Fruit fly (Drosophila melanogaster) whole organism, embryonic: ENCODE measurements around the gene Ugt305A1.

Experiments
- Abd-B ChIP-seq: fragments of 200-800 bp; sonication (Bioruptor generic); optimal IDR thresholded peaks from 2 replicates; lab custom pipeline; 2018; ENCODE audit warnings: missing biosample characterization, mild to moderate bottlenecking, missing genetic modification characterization, moderate library complexity
- B-H2 ChIP-seq: fragments of 200-800 bp; sonication (Bioruptor generic); optimal IDR thresholded peaks from 2 replicates; lab custom pipeline; 2018; ENCODE audit warnings: missing biosample characterization, mild to moderate bottlenecking, missing genetic modification characterization
- CG10147 ChIP-seq: fragments of 200-800 bp; sonication (Bioruptor generic); optimal IDR thresholded peaks from 2 replicates; lab custom pipeline; 2019; ENCODE audit warnings: missing biosample characterization, mild to moderate bottlenecking, missing genetic modification characterization, moderate library complexity
- CG10274 ChIP-seq: fragments of 200-800 bp; sonication (Bioruptor generic); optimal IDR thresholded peaks from 3 replicates; lab custom pipeline; 2017; ENCODE audit warnings: missing biosample characterization, mild to moderate bottlenecking, missing genetic modification characterization
- CG10366 ChIP-seq: fragments of 200-800 bp; sonication (Bioruptor generic); IDR thresholded peaks from 2 replicates; pipeline ENCODE4 v1.3.6; 2022; ENCODE audit warnings: missing biosample characterization, missing genetic modification characterization
- CG10979 ChIP-seq: fragments of 200-800 bp; sonication (Bioruptor generic); optimal IDR thresholded peaks from 2 replicates; lab custom pipeline; 2018; ENCODE audit warnings: missing biosample characterization, mild to moderate bottlenecking, missing genetic modification characterization, moderate library complexity
- CG11695 ChIP-seq: fragments of 200-800 bp; sonication (Bioruptor generic); IDR thresholded peaks from 3 replicates; pipeline ENCODE4 v1.3.6; 2022; ENCODE audit warnings: missing biosample characterization, missing genetic modification characterization
- CG12299 ChIP-seq: fragments of 200-800 bp; sonication (Bioruptor generic); optimal IDR thresholded peaks from 2 replicates; lab custom pipeline; 2018; ENCODE audit warnings: missing biosample characterization, mild to moderate bottlenecking, missing genetic modification characterization
- CG15269 ChIP-seq: fragments of 200-800 bp; sonication (Bioruptor generic); optimal IDR thresholded peaks from 2 replicates; lab custom pipeline; 2018; ENCODE audit warnings: missing biosample characterization, mild to moderate bottlenecking, missing genetic modification characterization, moderate library complexity
- CG18764 ChIP-seq: fragments of 200-800 bp; sonication (Bioruptor generic); optimal IDR thresholded peaks from 3 replicates; lab custom pipeline; 2016; ENCODE audit warnings: missing biosample characterization, missing genetic modification characterization
- CG32767 ChIP-seq: fragments of 200-800 bp; sonication (Bioruptor generic); IDR thresholded peaks from 2 replicates; pipeline ENCODE4 v1.3.6; 2022; ENCODE audit warnings: missing biosample characterization, missing genetic modification characterization
- CG3407 ChIP-seq: fragments of 200-800 bp; sonication (Bioruptor generic); optimal IDR thresholded peaks from 2 replicates; lab custom pipeline; 2018; ENCODE audit warnings: missing biosample characterization, mild to moderate bottlenecking, missing genetic modification characterization
- CG3726 ChIP-seq: fragments of 200-800 bp; sonication (Bioruptor generic); IDR thresholded peaks from 3 replicates; pipeline ENCODE4, ENCODE4 v1.3.6; 2022; ENCODE audit warnings: missing biosample characterization, missing genetic modification characterization
- CG4282 ChIP-seq: fragments of 200-800 bp; sonication (Bioruptor generic); optimal IDR thresholded peaks from 2 replicates; lab custom pipeline; 2016; ENCODE audit warnings: missing biosample characterization, missing genetic modification characterization
- CG4820 ChIP-seq: fragments of 200-800 bp; sonication (Bioruptor generic); optimal IDR thresholded peaks from 3 replicates; lab custom pipeline; 2016; ENCODE audit warnings: missing biosample characterization, missing genetic modification characterization
- CG7357 ChIP-seq: fragments of 200-800 bp; sonication (Bioruptor generic); IDR thresholded peaks from 3 replicates; pipeline ENCODE4 v1.3.6; 2022; ENCODE audit warnings: missing biosample characterization, missing genetic modification characterization
- CG9797 ChIP-seq: fragments of 200-800 bp; sonication (Bioruptor generic); optimal IDR thresholded peaks from 3 replicates; lab custom pipeline; 2018; ENCODE audit warnings: missing biosample characterization, mild to moderate bottlenecking, missing genetic modification characterization
- Dek ChIP-seq: fragments of 200-800 bp; sonication (Bioruptor generic); optimal IDR thresholded peaks from 3 replicates; lab custom pipeline; 2019; ENCODE audit warnings: missing biosample characterization, mild to moderate bottlenecking, missing genetic modification characterization, moderate library complexity
- Dfd ChIP-seq, 2 experiments: fragments of >200 bp; optimal IDR thresholded peaks; 2 replicates each; lab custom pipeline; 2017; ENCODE audit warnings: missing biosample characterization in 2 of 2, missing genetic modification characterization in 2 of 2
- E2f1 ChIP-seq: fragments of 200-800 bp; sonication (Bioruptor generic); IDR thresholded peaks from 2 replicates; pipeline ENCODE4 v1.3.6; 2022; ENCODE audit warnings: missing biosample characterization, missing genetic modification characterization
- HHEX ChIP-seq: fragments of 200-800 bp; sonication (Bioruptor generic); optimal IDR thresholded peaks from 3 replicates; lab custom pipeline; 2017; ENCODE audit warnings: missing biosample characterization, mild to moderate bottlenecking, missing genetic modification characterization, missing genetic modification reagents
- HmgZ ChIP-seq: fragments of 200-800 bp; sonication (Bioruptor generic); optimal IDR thresholded peaks from 2 replicates; lab custom pipeline; 2018; ENCODE audit warnings: missing biosample characterization, mild to moderate bottlenecking, missing genetic modification characterization
- Hmx ChIP-seq: fragments of 200-800 bp; sonication (Bioruptor generic); optimal IDR thresholded peaks from 2 replicates; lab custom pipeline; 2016; ENCODE audit warnings: missing biosample characterization, missing genetic modification characterization
- Lhr ChIP-seq: fragments of 200-800 bp; sonication (Bioruptor generic); optimal IDR thresholded peaks from 3 replicates; lab custom pipeline; 2017; ENCODE audit warnings: mild to moderate bottlenecking, missing biosample characterization, missing genetic modification reagents, missing genetic modification characterization
- Meics ChIP-seq: fragments of 200-800 bp; sonication (Bioruptor generic); optimal IDR thresholded peaks from 2 replicates; lab custom pipeline; 2017; ENCODE audit warnings: missing biosample characterization, mild to moderate bottlenecking, missing genetic modification characterization
- Sox100B ChIP-seq: fragments of 200-800 bp; sonication (Bioruptor generic); optimal IDR thresholded peaks from 3 replicates; lab custom pipeline; 2018; ENCODE audit warnings: missing biosample characterization, mild to moderate bottlenecking, missing genetic modification characterization
- Tbp ChIP-seq: fragments of >200 bp; optimal IDR thresholded peaks from 2 replicates; lab custom pipeline; 2018; ENCODE audit warnings: missing biosample characterization, missing genetic modification characterization
- Vsx1 ChIP-seq: fragments of 200-800 bp; sonication (Bioruptor generic); optimal IDR thresholded peaks from 2 replicates; lab custom pipeline; 2017; ENCODE audit warnings: missing biosample characterization, mild to moderate bottlenecking, missing genetic modification characterization, missing genetic modification reagents
- ap ChIP-seq: fragments of 200-800 bp; sonication (Bioruptor generic); IDR thresholded peaks from 2 replicates; pipeline ENCODE4 v1.3.6; 2022; ENCODE audit warnings: missing biosample characterization, missing genetic modification characterization
- bowl ChIP-seq: fragments of 200-800 bp; sonication (Bioruptor generic); IDR thresholded peaks from 2 replicates; pipeline ENCODE4 v1.3.6; 2022; ENCODE audit warnings: missing biosample characterization, missing genetic modification characterization
- h ChIP-seq: fragments of >200 bp; optimal IDR thresholded peaks from 2 replicates; lab custom pipeline; 2017
- hbn ChIP-seq: fragments of 200-800 bp; sonication (Bioruptor generic); IDR thresholded peaks from 2 replicates; pipeline ENCODE4 v1.3.6; 2022; ENCODE audit warnings: missing biosample characterization, missing genetic modification characterization; ENCODE audit not compliant: partially characterized antibody
- inv ChIP-seq: fragments of 200-800 bp; sonication (Bioruptor generic); IDR thresholded peaks from 2 replicates; pipeline ENCODE4 v1.3.6; 2022; ENCODE audit warnings: missing biosample characterization, missing genetic modification characterization; ENCODE audit not compliant: partially characterized antibody
- ken ChIP-seq: fragments of 200-800 bp; sonication (Bioruptor generic); IDR thresholded peaks from 3 replicates; pipeline ENCODE4 v1.3.6; 2022; ENCODE audit warnings: missing biosample characterization, missing genetic modification characterization
- kni ChIP-seq: fragments of 200-800 bp; sonication (Bioruptor generic); optimal IDR thresholded peaks from 3 replicates; lab custom pipeline; 2017; ENCODE audit warnings: mild to moderate bottlenecking, missing biosample characterization, missing genetic modification reagents, missing genetic modification characterization
- lab ChIP-seq: fragments of 200-800 bp; sonication (Bioruptor generic); optimal IDR thresholded peaks from 3 replicates; lab custom pipeline; 2017; ENCODE audit warnings: missing biosample characterization, missing genetic modification characterization, mild to moderate bottlenecking, moderate library complexity, missing genetic modification reagents
- lbe ChIP-seq: fragments of 200-800 bp; sonication (Bioruptor generic); optimal IDR thresholded peaks from 2 replicates; lab custom pipeline; 2016; ENCODE audit warnings: missing biosample characterization, mild to moderate bottlenecking, missing genetic modification characterization
- odd ChIP-seq: fragments of 200-800 bp; sonication (Bioruptor generic); optimal IDR thresholded peaks from 2 replicates; lab custom pipeline; 2017; ENCODE audit warnings: missing biosample characterization, mild to moderate bottlenecking, missing genetic modification characterization
- peb ChIP-seq: fragments of 200-800 bp; sonication (Bioruptor generic); IDR thresholded peaks from 2 replicates; pipeline ENCODE4 v1.3.6; 2022; ENCODE audit warnings: missing biosample characterization, missing genetic modification characterization
- phol ChIP-seq: fragments of 200-800 bp; sonication (Bioruptor generic); optimal IDR thresholded peaks from 3 replicates; lab custom pipeline; 2018; ENCODE audit warnings: missing biosample characterization, mild to moderate bottlenecking, missing genetic modification characterization, moderate library complexity
- pum ChIP-seq: fragments of 200-800 bp; sonication (Bioruptor generic); optimal IDR thresholded peaks from 2 replicates; lab custom pipeline; 2016; ENCODE audit warnings: missing biosample characterization, missing genetic modification characterization
- row ChIP-seq: fragments of 200-800 bp; sonication (Bioruptor generic); IDR thresholded peaks from 3 replicates; pipeline ENCODE4 v1.3.6; 2022; ENCODE audit warnings: missing biosample characterization, missing genetic modification characterization
- sc ChIP-seq, 3 experiments: fragments of >200 bp in 2 of 3; fragments of 200-800 bp in 1 of 3; sonication (Bioruptor generic) in 1 of 3; optimal IDR thresholded peaks; 2 replicates in 2 of 3; 3 replicates in 1 of 3; lab custom pipeline; 2017; ENCODE audit warnings: mild to moderate bottlenecking in 1 of 3, missing biosample characterization in 1 of 3, missing genetic modification characterization in 1 of 3, missing genetic modification reagents in 1 of 3
- sna ChIP-seq: fragments of 200-800 bp; sonication (Bioruptor generic); IDR thresholded peaks from 2 replicates; pipeline ENCODE4 v1.3.6; 2022; ENCODE audit warnings: missing biosample characterization, missing genetic modification characterization; ENCODE audit not compliant: partially characterized antibody
- sug ChIP-seq: fragments of 200-800 bp; optimal IDR thresholded peaks from 2 replicates; lab custom pipeline; 2019; ENCODE audit warnings: missing biosample characterization, mild to moderate bottlenecking, missing genetic modification characterization, moderate library complexity
- tap ChIP-seq: fragments of 200-800 bp; optimal IDR thresholded peaks from 3 replicates; lab custom pipeline; 2019; ENCODE audit warnings: missing biosample characterization, mild to moderate bottlenecking, missing genetic modification characterization, moderate library complexity
- tll ChIP-seq, 2 experiments: fragments of 200-800 bp in 1 of 2; fragments of >200 bp in 1 of 2; sonication (Bioruptor generic) in 1 of 2; optimal IDR thresholded peaks; 2 replicates each; lab custom pipeline; 2017 to 2019; ENCODE audit warnings: missing biosample characterization in 2 of 2, missing genetic modification characterization in 2 of 2, mild to moderate bottlenecking in 1 of 2, moderate library complexity in 1 of 2
- wor ChIP-seq: fragments of 200-800 bp; sonication (Bioruptor generic); IDR thresholded peaks from 2 replicates; pipeline ENCODE4 v1.3.6; 2022; ENCODE audit warnings: missing biosample characterization, missing genetic modification characterization
- zfh1 ChIP-seq: fragments of 200-800 bp; sonication (Bioruptor generic); IDR thresholded peaks from 3 replicates; pipeline ENCODE4 v1.3.6; 2022; ENCODE audit warnings: missing biosample characterization, missing genetic modification characterization

Gene Ugt305A1

dm6 chr3L:4040247-4040925 lies 19.2 kb upstream of the Ugt305A1 start, which contains the start of the genes CG11593 and Rcd5 (continued):
- no peak for TF ChIP-seq Vsx1 (GFP tag; lab: Kevin White, UChicago)
- peak; percentile 58 for TF ChIP-seq Meics (GFP tag; lab: Kevin White, UChicago)
- TF ChIP-seq lbe (GFP tag; lab: Kevin White, UChicago): no peak
- TF ChIP-seq HmgZ: peak; percentile 63
- peak; percentile 55 for TF ChIP-seq CG4820
- TF ChIP-seq hbn: no peak
- TF ChIP-seq CG10147 (GFP tag; lab: Kevin White, UChicago): no peak
- TF ChIP-seq CG15269 (tag; lab: Kevin White, UChicago): no peak
- TF ChIP-seq HHEX (GFP tag; lab: Kevin White, UChicago): peak; percentile 18
- TF ChIP-seq phol: peak; percentile 87
- TF ChIP-seq CG11695 (GFP tag; lab: Robert Waterston, UW): no peak; the same call in 2 of the 3 replicates
- no peak for TF ChIP-seq inv (GFP tag; lab: Robert Waterston, UW)
- peak; percentile 86 for TF ChIP-seq ken (GFP tag; lab: Robert Waterston, UW)
- no peak for TF ChIP-seq Dek
- peak; percentile 55; the same call in 1 of the 3 replicates for TF ChIP-seq CG3726 (GFP tag; lab: Robert Waterston, UW)
- no peak for TF ChIP-seq Hmx (GFP tag; lab: Kevin White, UChicago)
- TF ChIP-seq CG9797 (GFP tag; lab: Kevin White, UChicago): peak; percentile 87
- TF ChIP-seq Lhr (GFP tag; lab: Kevin White, UChicago): peak; percentile 81
- peak in 1 of 2 experiments; percentile 11 for TF ChIP-seq tll (GFP tag; optimal IDR thresholded peaks at IDR 0.05; lab: Kevin White, UChicago)
- peak; percentile 35 for TF ChIP-seq pum
- TF ChIP-seq lab (GFP tag; lab: Kevin White, UChicago): peak; percentile 77
- no peak for TF ChIP-seq B-H2 (GFP tag; lab: Kevin White, UChicago)
- TF ChIP-seq sc (optimal IDR thresholded peaks at IDR 0.05; lab: Kevin White, UChicago): no peak
- peak; percentile 31 for TF ChIP-seq sc (GFP tag; optimal IDR thresholded peaks at IDR 0.05; lab: Kevin White, UChicago)
- peak; percentile 83 for TF ChIP-seq E2f1 (GFP tag; lab: Robert Waterston, UW)
- no peak for TF ChIP-seq CG4282
- TF ChIP-seq CG7357: peak; percentile 77
- TF ChIP-seq CG10274 (GFP tag; lab: Kevin White, UChicago): no peak
- TF ChIP-seq Sox100B (GFP tag; lab: Kevin White, UChicago): no peak
- peak; percentile 59 for TF ChIP-seq CG3407 (GFP tag; lab: Kevin White, UChicago)
- no peak for TF ChIP-seq kni (GFP tag; lab: Kevin White, UChicago)
- peak; percentile 48 for TF ChIP-seq CG10979 (tag; lab: Kevin White, UChicago)
- TF ChIP-seq sug: no peak
- TF ChIP-seq odd (GFP tag; lab: Kevin White, UChicago): no peak
- peak; percentile 57 for TF ChIP-seq CG18764 (GFP tag; lab: Kevin White, UChicago)
- peak; percentile 94 for TF ChIP-seq row (GFP tag; lab: Robert Waterston, UW)
- TF ChIP-seq Tbp (GFP tag; lab: Kevin White, UChicago): no peak
- TF ChIP-seq peb (GFP tag; lab: Robert Waterston, UW): no peak; the same call in 1 of the 2 replicates
- TF ChIP-seq Abd-B: peak; percentile 76
- TF ChIP-seq wor: peak; percentile 64; the same call in 1 of the 2 replicates
- TF ChIP-seq CG32767: peak; percentile 80
- TF ChIP-seq sna (GFP tag; lab: Robert Waterston, UW): 0 out of 2 replicates have a peak, but pooled peaks have one; percentile 24
- no peak for TF ChIP-seq CG12299 (tag; lab: Kevin White, UChicago)
- TF ChIP-seq CG10366: peak; percentile 82
- no peak for TF ChIP-seq h (lab: Kevin White, UChicago)
- TF ChIP-seq Dfd (GFP tag; optimal IDR thresholded peaks at IDR 0.05; lab: Kevin White, UChicago): peak in 1 of 2 experiments; percentile 27
- peak; percentile 82; the same call in 2 of the 3 replicates for TF ChIP-seq zfh1 (GFP tag; lab: Robert Waterston, UW)
- peak; percentile 40; the same call in 1 of the 2 replicates for TF ChIP-seq ap (GFP tag; lab: Robert Waterston, UW)
- no peak for TF ChIP-seq bowl
- TF ChIP-seq tap (tag; lab: Kevin White, UChicago): no peak
